Worm (Caenorhabditis elegans) whole organism, L4 larva: Measurements from ENCODE around the gene nspc-18.

Source experiments
- D1046.2 ChIP-seq: fragments of 200-800 bp; sonication (Bioruptor generic); IDR thresholded peaks from 2 replicates; pipeline ENCODE4 v1.3.6; 2022; ENCODE audit warnings: missing genetic modification characterization, missing compliant biosample characterization
- F10B5.3 ChIP-seq: sonication (generic microtip); optimal IDR thresholded peaks from 2 replicates; lab custom pipeline; 2016; ENCODE audit warnings: mild to moderate bottlenecking, missing genetic modification characterization, missing compliant biosample characterization
- F26F4.8 ChIP-seq: fragments of 200-800 bp; sonication (Bioruptor generic); conservative IDR thresholded peaks from 2 replicates; pipeline ENCODE4 v1.3.6; 2022; ENCODE audit warnings: missing genetic modification characterization, missing compliant biosample characterization
- F37D6.2 ChIP-seq: sonication (generic microtip); optimal IDR thresholded peaks from 2 replicates; lab custom pipeline; 2016; ENCODE audit warnings: mild to moderate bottlenecking, missing genetic modification characterization, missing compliant biosample characterization
- F44E2.7 ChIP-seq: fragments of 200-800 bp; sonication (Bioruptor generic); IDR thresholded peaks from 2 replicates; pipeline ENCODE4 v2.1.2; 2022; ENCODE audit warnings: missing genetic modification characterization, missing compliant biosample characterization
- T20F7.1 ChIP-seq: fragments of 200-800 bp; sonication (Bioruptor generic); optimal IDR thresholded peaks from 2 replicates; lab custom pipeline; 2018; ENCODE audit warnings: mild to moderate bottlenecking, missing genetic modification characterization, missing compliant biosample characterization
- T26A8.4 ChIP-seq: fragments of 200-800 bp; sonication (Bioruptor generic); IDR thresholded peaks from 2 replicates; pipeline ENCODE4 v1.3.6; 2022; ENCODE audit warnings: missing genetic modification characterization, missing compliant biosample characterization
- Y105C5A.15 ChIP-seq: fragments of 200-800 bp; sonication (Bioruptor generic); IDR thresholded peaks from 2 replicates; pipeline ENCODE4 v1.3.6; 2022; ENCODE audit warnings: missing genetic modification characterization, missing compliant biosample characterization
- Y5F2A.4 ChIP-seq: fragments of 200-800 bp; sonication (Bioruptor generic); optimal IDR thresholded peaks from 2 replicates; lab custom pipeline; 2018; ENCODE audit warnings: mild to moderate bottlenecking, missing genetic modification characterization, missing compliant biosample characterization
- ZK337.2 ChIP-seq: fragments of 200-800 bp; sonication (Bioruptor generic); IDR thresholded peaks from 2 replicates; pipeline ENCODE4 v1.3.6; 2022; ENCODE audit warnings: missing genetic modification reagents, missing genetic modification characterization, missing compliant biosample characterization
- arid-1 ChIP-seq: fragments of 200-800 bp; sonication (Bioruptor generic); conservative IDR thresholded peaks from 2 replicates; pipeline ENCODE4 v1.3.6; 2022; ENCODE audit warnings: missing genetic modification reagents, missing genetic modification characterization, missing compliant biosample characterization
- attf-4 ChIP-seq: sonication (generic microtip); optimal IDR thresholded peaks from 3 replicates; lab custom pipeline; 2017; ENCODE audit warnings: missing biosample characterization, missing genetic modification characterization
- ceh-28 ChIP-seq: fragments of 150-350 bp; optimal IDR thresholded peaks from 2 replicates; lab custom pipeline; 2014; ENCODE audit warnings: missing biosample characterization, missing genetic modification reagents, missing genetic modification characterization
- ces-1 ChIP-seq: fragments of 150-350 bp; sonication (generic microtip); optimal IDR thresholded peaks from 4 replicates; lab custom pipeline; 2014; ENCODE audit warnings: missing biosample characterization, missing genetic modification reagents, missing genetic modification characterization
- cey-2 ChIP-seq: sonication (generic microtip); optimal IDR thresholded peaks from 3 replicates; lab custom pipeline; 2017; ENCODE audit warnings: missing genetic modification characterization, mild to moderate bottlenecking, missing compliant biosample characterization, antibody characterized with exemption, borderline replicate concordance; ENCODE audit not compliant: insufficient read depth
- ctbp-1 ChIP-seq: fragments of 200-800 bp; sonication (Bioruptor generic); IDR thresholded peaks from 2 replicates; pipeline ENCODE4 v1.3.6; 2022; ENCODE audit warnings: missing genetic modification reagents, missing genetic modification characterization, missing compliant biosample characterization
- daf-8 ChIP-seq: fragments of 200-800 bp; sonication (Bioruptor generic); IDR thresholded peaks from 2 replicates; pipeline ENCODE4 v1.3.6; 2022; ENCODE audit warnings: missing genetic modification characterization, missing compliant biosample characterization
- dmd-6 ChIP-seq: fragments of 200-800 bp; sonication (Bioruptor generic); IDR thresholded peaks from 2 replicates; pipeline ENCODE4 v1.3.6; 2022; ENCODE audit warnings: missing genetic modification reagents, missing genetic modification characterization, missing compliant biosample characterization
- duxl-1 ChIP-seq: sonication (generic microtip); optimal IDR thresholded peaks from 2 replicates; lab custom pipeline; 2016; ENCODE audit warnings: mild to moderate bottlenecking, missing genetic modification characterization, moderate library complexity, missing compliant biosample characterization; ENCODE audit not compliant: poor library complexity
- egl-43 ChIP-seq: fragments of 200-800 bp; sonication (Bioruptor generic); IDR thresholded peaks from 2 replicates; pipeline ENCODE4 v1.3.6; 2022; ENCODE audit warnings: missing genetic modification reagents, missing genetic modification characterization, missing compliant biosample characterization
- hlh-11 ChIP-seq: fragments of 200-800 bp; sonication (Bioruptor generic); optimal IDR thresholded peaks from 2 replicates; lab custom pipeline; 2018; ENCODE audit warnings: mild to moderate bottlenecking, missing genetic modification characterization, missing compliant biosample characterization
- hlh-30 ChIP-seq: sonication (generic microtip); optimal IDR thresholded peaks from 2 replicates; lab custom pipeline; 2017; ENCODE audit warnings: antibody characterized with exemption, mild to moderate bottlenecking, missing genetic modification characterization, missing compliant biosample characterization; ENCODE audit not compliant: insufficient read depth
- lim-7 ChIP-seq: fragments of 200-800 bp; sonication (Bioruptor generic); IDR thresholded peaks from 2 replicates; pipeline ENCODE4 v1.3.6; 2022; ENCODE audit warnings: missing genetic modification characterization, missing compliant biosample characterization
- lin-15B ChIP-seq: fragments of 150-350 bp; sonication (generic microtip); optimal IDR thresholded peaks from 3 replicates; lab custom pipeline; 2014; ENCODE audit warnings: missing biosample characterization, missing genetic modification characterization
- lin-29 ChIP-seq: fragments of 200-800 bp; sonication (Bioruptor generic); IDR thresholded peaks from 2 replicates; pipeline ENCODE4 v1.3.6; 2022; ENCODE audit warnings: missing genetic modification reagents, missing genetic modification characterization, missing compliant biosample characterization
- lir-3 ChIP-seq: sonication (generic microtip); optimal IDR thresholded peaks from 2 replicates; lab custom pipeline; 2016; ENCODE audit warnings: mild to moderate bottlenecking, missing genetic modification characterization, missing compliant biosample characterization
- lsy-2 ChIP-seq, 2 experiments: fragments of 150-350 bp in 1 of 2; sonication (generic microtip) in 1 of 2; optimal IDR thresholded peaks; 2 replicates each; lab custom pipeline; 2014 to 2017; ENCODE audit warnings: missing biosample characterization in 2 of 2, missing genetic modification characterization in 2 of 2
- madf-5 ChIP-seq, 2 experiments: fragments of 200-800 bp; sonication (Bioruptor generic); IDR thresholded peaks; 2 replicates each; pipeline ENCODE4 v1.3.6; 2022; ENCODE audit warnings: missing compliant biosample characterization in 2 of 2, missing genetic modification characterization in 2 of 2
- mdl-1 ChIP-seq, 2 experiments: fragments of 150-350 bp in 1 of 2; sonication (generic microtip) in 1 of 2; optimal IDR thresholded peaks; 2 replicates each; lab custom pipeline; 2014 to 2017; ENCODE audit warnings: missing biosample characterization in 2 of 2, missing genetic modification characterization in 2 of 2
- mdt-29 ChIP-seq: fragments of 200-800 bp; sonication (Bioruptor generic); IDR thresholded peaks from 2 replicates; pipeline ENCODE4 v1.3.6; 2022; ENCODE audit warnings: missing genetic modification reagents, missing genetic modification characterization, missing compliant biosample characterization
- mxl-2 ChIP-seq: fragments of 200-800 bp; sonication (Bioruptor generic); conservative IDR thresholded peaks from 2 replicates; pipeline ENCODE4 v1.3.6; 2022; ENCODE audit warnings: missing genetic modification reagents, missing genetic modification characterization, missing compliant biosample characterization
- nhr-10 ChIP-seq: fragments of 150-350 bp; optimal IDR thresholded peaks from 2 replicates; lab custom pipeline; 2014; ENCODE audit warnings: missing biosample characterization, missing genetic modification characterization
- nhr-11 ChIP-seq: fragments of 150-350 bp; optimal IDR thresholded peaks from 2 replicates; lab custom pipeline; 2014; ENCODE audit warnings: missing biosample characterization, missing genetic modification characterization
- nhr-25 ChIP-seq: sonication (generic microtip); optimal IDR thresholded peaks from 2 replicates; lab custom pipeline; 2017; ENCODE audit warnings: missing genetic modification characterization, mild to moderate bottlenecking, missing compliant biosample characterization, antibody characterized with exemption, moderate library complexity, borderline replicate concordance; ENCODE audit not compliant: insufficient read depth
- nhr-42 ChIP-seq: fragments of 200-800 bp; sonication (Bioruptor generic); IDR thresholded peaks from 2 replicates; pipeline ENCODE4 v1.3.6; 2022; ENCODE audit warnings: missing genetic modification characterization, missing compliant biosample characterization
- nhr-48 ChIP-seq: sonication (generic microtip); optimal IDR thresholded peaks from 2 replicates; lab custom pipeline; 2016; ENCODE audit warnings: mild to moderate bottlenecking, missing genetic modification characterization, missing compliant biosample characterization
- nhr-6 ChIP-seq: fragments of 150-350 bp; optimal IDR thresholded peaks from 2 replicates; lab custom pipeline; 2014; ENCODE audit warnings: missing biosample characterization, missing genetic modification characterization
- nhr-77 ChIP-seq: fragments of 150-350 bp; optimal IDR thresholded peaks from 2 replicates; lab custom pipeline; 2014; ENCODE audit warnings: missing biosample characterization, missing genetic modification characterization
- skn-1 ChIP-seq: fragments of 150-350 bp; optimal IDR thresholded peaks from 2 replicates; lab custom pipeline; 2014; ENCODE audit warnings: missing biosample characterization, missing genetic modification characterization
- spr-1 ChIP-seq: sonication (generic microtip); optimal IDR thresholded peaks from 2 replicates; lab custom pipeline; 2016; ENCODE audit warnings: mild to moderate bottlenecking, missing genetic modification characterization, missing compliant biosample characterization
- spr-3 ChIP-seq: fragments of 200-800 bp; sonication (Bioruptor generic); optimal IDR thresholded peaks from 2 replicates; lab custom pipeline; 2018; ENCODE audit warnings: mild to moderate bottlenecking, missing genetic modification characterization, missing compliant biosample characterization
- tra-1 ChIP-seq: fragments of 200-800 bp; sonication (Bioruptor generic); IDR thresholded peaks from 2 replicates; pipeline ENCODE4 v1.3.6; 2022; ENCODE audit warnings: missing genetic modification reagents, missing genetic modification characterization, missing compliant biosample characterization
- unc-39 ChIP-seq: sonication (generic microtip); optimal IDR thresholded peaks from 2 replicates; lab custom pipeline; 2017; ENCODE audit warnings: missing biosample characterization, missing genetic modification characterization
- unc-62 ChIP-seq, 3 experiments: fragments of 150-350 bp in 1 of 3; sonication (generic microtip); optimal IDR thresholded peaks in 2 of 3; peaks in 1 of 3; 1 replicate in 1 of 3; 2 replicates in 2 of 3; lab custom pipeline; 2014 to 2017; ENCODE audit warnings: missing biosample characterization in 3 of 3, missing genetic modification characterization in 3 of 3, missing genetic modification reagents in 3 of 3, missing genotype in 1 of 3
- vab-7 ChIP-seq: fragments of 200-800 bp; sonication (Bioruptor generic); IDR thresholded peaks from 2 replicates; pipeline ENCODE4 v1.3.6; 2022; ENCODE audit warnings: missing genetic modification reagents, missing genetic modification characterization, missing compliant biosample characterization
- zfp-2 ChIP-seq: sonication (generic microtip); optimal IDR thresholded peaks from 2 replicates; lab custom pipeline; 2016; ENCODE audit warnings: mild to moderate bottlenecking, missing genetic modification characterization, missing compliant biosample characterization
- zip-11 ChIP-seq: fragments of 200-800 bp; sonication (Bioruptor generic); IDR thresholded peaks from 2 replicates; pipeline ENCODE4 v1.3.6; 2022; ENCODE audit warnings: missing genetic modification characterization, missing compliant biosample characterization
- ztf-11 ChIP-seq: fragments of 150-350 bp; optimal IDR thresholded peaks from 2 replicates; lab custom pipeline; 2014; ENCODE audit warnings: missing biosample characterization, missing genetic modification characterization
- ztf-7 ChIP-seq: fragments of 150-350 bp; optimal IDR thresholded peaks from 2 replicates; lab custom pipeline; 2014; ENCODE audit warnings: missing biosample characterization, missing genetic modification characterization

nspc-18 gene

DNA sequence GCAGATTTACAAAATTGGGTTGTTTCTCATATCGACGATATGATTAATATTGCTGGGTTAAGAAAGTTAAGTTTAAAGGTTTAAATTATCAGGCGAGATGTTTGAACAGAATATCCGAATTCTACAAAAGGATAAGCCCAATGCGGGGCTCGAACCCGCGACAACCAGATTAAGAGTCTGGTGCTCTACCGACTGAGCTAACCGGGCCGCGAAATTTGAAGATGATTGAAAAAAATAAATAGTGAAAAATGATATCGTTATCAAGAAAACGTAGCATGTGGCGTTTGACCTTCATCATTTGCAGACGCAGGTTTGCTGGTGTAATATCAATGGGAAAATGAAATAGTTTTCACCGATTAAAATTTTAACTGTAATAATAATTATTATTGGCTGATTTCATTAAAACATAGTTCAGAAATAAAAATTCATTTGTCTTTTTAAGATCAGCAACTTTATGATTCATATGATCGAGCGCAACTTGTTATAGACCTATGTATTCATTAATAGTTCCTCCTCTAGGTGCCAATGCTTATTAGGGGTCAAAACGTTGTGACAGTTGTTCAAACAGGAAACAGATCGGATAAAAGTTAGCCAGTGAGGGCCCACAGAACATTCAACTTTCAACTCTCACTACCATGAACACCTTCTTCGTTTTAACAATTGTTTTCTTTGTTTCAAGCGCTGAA is 48.6 kb downstream of the nspc-18 start, which contains the start of gene M163.11:
Gene M163.11, plus strand, starts transcription at position 636 of the 686 bp plus-strand sequence.
- TF ChIP-seq lsy-2 (tag; optimal IDR thresholded peaks at IDR 0.05; lab: Kevin White, UChicago), result no peak
- peak; percentile 19 for TF ChIP-seq nhr-10 (tag; lab: Kevin White, UChicago)
- TF ChIP-seq spr-3 (GFP tag; lab: Kevin White, UChicago), result peak; percentile 55
- no peak for TF ChIP-seq nhr-11 (tag; lab: Kevin White, UChicago)
- TF ChIP-seq unc-39, result no peak
- peak; percentile 22; the same call in 1 of the 2 replicates for TF ChIP-seq T26A8.4 (GFP tag; lab: Robert Waterston, UW)
- TF ChIP-seq ZK337.2 (GFP tag; lab: Robert Waterston, UW), result peak; percentile 75; the same call in 1 of the 2 replicates
- TF ChIP-seq madf-5 (GFP tag; IDR thresholded peaks at IDR 0.05; lab: Robert Waterston, UW), result peak; percentile 36 to 72; a peak in 2 of 4 replicates
- TF ChIP-seq F44E2.7 (GFP tag; lab: Robert Waterston, UW), result 0 out of 2 replicates have a peak, but pooled peaks have one; percentile 62
- TF ChIP-seq ces-1, result no peak
- TF ChIP-seq D1046.2 (GFP tag; lab: Robert Waterston, UW), result peak; percentile 85; the same call in 1 of the 2 replicates
- peak; percentile 2 for TF ChIP-seq ztf-7 (tag; lab: Kevin White, UChicago)
- TF ChIP-seq T20F7.1, result peak; percentile 43
- TF ChIP-seq egl-43 (GFP tag; lab: Robert Waterston, UW), result peak; percentile 92
- TF ChIP-seq lim-7, result peak; percentile 81
- TF ChIP-seq spr-1 (tag; lab: Kevin White, UChicago), result no peak
- TF ChIP-seq mxl-2 (GFP tag; lab: Robert Waterston, UW), result peak; percentile 72; the same call in 1 of the 2 replicates
- peak; percentile 25 for TF ChIP-seq hlh-11
- peak; percentile 83 for TF ChIP-seq Y105C5A.15
- no peak for TF ChIP-seq lin-15B (tag; lab: Kevin White, UChicago)
- TF ChIP-seq mdl-1 (tag; optimal IDR thresholded peaks at IDR 0.05; lab: Kevin White, UChicago), result no peak
- TF ChIP-seq duxl-1 (tag; lab: Kevin White, UChicago), result peak; percentile 64
- peak in 1 of 2 experiments; percentile 39 for TF ChIP-seq unc-62 (GFP tag; optimal IDR thresholded peaks at IDR 0.05 in 1 of 2; lab: Kevin White, UChicago)
- no peak for TF ChIP-seq unc-62 (tag; optimal IDR thresholded peaks at IDR 0.05; lab: Kevin White, UChicago)
- TF ChIP-seq Y5F2A.4, result peak; percentile 16
- no peak for TF ChIP-seq cey-2 (tag; lab: Kevin White, UChicago)
- TF ChIP-seq tra-1, result peak; percentile 74
- TF ChIP-seq lin-29, result no peak
- peak; percentile 72; the same call in 1 of the 2 replicates for TF ChIP-seq arid-1 (GFP tag; lab: Robert Waterston, UW)
- no peak for TF ChIP-seq lir-3
- no peak for TF ChIP-seq ztf-11 (tag; lab: Kevin White, UChicago)
- peak; percentile 30 for TF ChIP-seq nhr-25
- TF ChIP-seq ceh-28, result no peak
- TF ChIP-seq mdt-29 (GFP tag; lab: Robert Waterston, UW), result peak; percentile 70
- peak; percentile 63 for TF ChIP-seq hlh-30
- TF ChIP-seq zip-11, result no peak
- TF ChIP-seq F37D6.2 (tag; lab: Kevin White, UChicago), result no peak
- TF ChIP-seq nhr-77 (tag; lab: Kevin White, UChicago), result no peak
- TF ChIP-seq zfp-2, result no peak
- no peak for TF ChIP-seq skn-1 (tag; lab: Kevin White, UChicago)
- no peak for TF ChIP-seq nhr-6 (tag; lab: Kevin White, UChicago)
- no peak for TF ChIP-seq daf-8 (GFP tag; lab: Robert Waterston, UW)
- TF ChIP-seq F10B5.3, result no peak
- peak; percentile 59 for TF ChIP-seq dmd-6
- no peak for TF ChIP-seq attf-4
- peak; percentile 74 for TF ChIP-seq nhr-42
- peak; percentile 82; the same call in 1 of the 2 replicates for TF ChIP-seq F26F4.8 (GFP tag; lab: Robert Waterston, UW)
- peak; percentile 64 for TF ChIP-seq ctbp-1 (GFP tag; lab: Robert Waterston, UW)
- peak; percentile 78 for TF ChIP-seq vab-7 (GFP tag; lab: Robert Waterston, UW)
- TF ChIP-seq nhr-48 (tag; lab: Kevin White, UChicago), result peak; percentile 1
